Fruit fly (Drosophila melanogaster): ENCODE measurements around the gene CG3198.
A peak's percentile ranks its signal among the peaks of the same experiment; 100 is the strongest.

The CG3198 gene

DNA sequence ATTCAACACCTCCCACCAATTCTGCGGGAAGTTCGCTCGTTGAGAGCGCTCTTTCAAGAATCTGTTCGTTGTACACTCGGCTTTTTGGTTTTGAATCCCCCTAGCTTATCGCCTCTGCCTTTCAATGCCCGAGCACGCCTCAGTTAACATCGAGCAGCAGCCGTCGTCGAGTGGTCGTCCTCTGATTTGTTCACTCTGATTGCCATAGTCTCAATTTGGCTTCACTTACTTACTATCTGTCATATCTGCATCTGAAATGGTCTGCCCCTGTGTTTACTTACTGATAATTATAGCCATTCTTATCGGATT lies 5.7 kb upstream of the CG3198 start:
- TF ChIP-seq Lpt (GFP tag; optimal IDR thresholded peaks at IDR 0.05) = no peak
- no peak for TF ChIP-seq Eip75B (GFP tag; optimal IDR thresholded peaks at IDR 0.05)
- TF ChIP-seq Hr38 (GFP tag; optimal IDR thresholded peaks at IDR 0.05) = no peak
- TF ChIP-seq svp (GFP tag) = peak; percentile 70

dm6 chrX:6678635-6679501 lies 5.1 kb upstream of the CG3198 start, which contains the start of gene ND-ASHI:
Gene ND-ASHI, minus strand, starts transcription at chrX:6679118.
- TF ChIP-seq Hr39 (GFP tag; optimal IDR thresholded peaks at IDR 0.05) (peak; percentile 96), Eip78C (GFP tag) (peak; percentile 99), lz (GFP tag; optimal IDR thresholded peaks at IDR 0.05) (peak; percentile 97), Sox14 (GFP tag; optimal IDR thresholded peaks at IDR 0.05) (peak; percentile 97), Blimp-1 (GFP tag; optimal IDR thresholded peaks at IDR 0.05) (peak; percentile 85), achi (GFP tag; optimal IDR thresholded peaks at IDR 0.05) (peak; percentile 95), OdsH (GFP tag; optimal IDR thresholded peaks at IDR 0.05) (peak; percentile 97), Ets96B (tag; optimal IDR thresholded peaks at IDR 0.05) (peak; percentile 95), esn (GFP tag; optimal IDR thresholded peaks at IDR 0.05) (peak; percentile 97), ss (GFP tag; optimal IDR thresholded peaks at IDR 0.05) (peak; percentile 98), svp (GFP tag) (peak; percentile 98), CG10631 (GFP tag; optimal IDR thresholded peaks at IDR 0.05) (peak; percentile 97), topi (GFP tag; optimal IDR thresholded peaks at IDR 0.05) (peak; percentile 97), CG8319 (GFP tag; optimal IDR thresholded peaks at IDR 0.05) (peak; percentile 93), CG34406 (GFP tag; optimal IDR thresholded peaks at IDR 0.05) (peak; percentile 97), CG11294 (GFP tag; IDR thresholded peaks at IDR 0.05) (peak; percentile 95), CG9139 (GFP tag; optimal IDR thresholded peaks at IDR 0.05) (peak; percentile 96), Lpt (GFP tag; optimal IDR thresholded peaks at IDR 0.05) (peak; percentile 96), Smox (GFP tag; optimal IDR thresholded peaks at IDR 0.05) (peak; percentile 96), eg (GFP tag; IDR thresholded peaks at IDR 0.05) (peak; percentile 99), acj6 (GFP tag; optimal IDR thresholded peaks at IDR 0.05) (peak; percentile 97), CG7368 (GFP tag; optimal IDR thresholded peaks at IDR 0.05) (peak; percentile 95), fkh (GFP tag; optimal IDR thresholded peaks at IDR 0.05) (no peak), pdm3 (GFP tag; optimal IDR thresholded peaks at IDR 0.05) (peak; percentile 98), CG15336 (GFP tag; IDR thresholded peaks at IDR 0.05) (peak; percentile 98), CG16779 (tag; optimal IDR thresholded peaks at IDR 0.05) (peak; percentile 95), CG6808 (GFP tag; optimal IDR thresholded peaks at IDR 0.05) (peak; percentile 97), CG3919 (GFP tag; optimal IDR thresholded peaks at IDR 0.05) (peak; percentile 98), cyc (GFP tag; optimal IDR thresholded peaks at IDR 0.05) (peak; percentile 97), CG8119 (GFP tag; IDR thresholded peaks at IDR 0.05) (peak; percentile 97), CG3032 (tag; optimal IDR thresholded peaks at IDR 0.05) (peak; percentile 96), CG6792 (GFP tag; optimal IDR thresholded peaks at IDR 0.05) (peak; percentile 96), CG31627 (GFP tag; optimal IDR thresholded peaks at IDR 0.05) (peak; percentile 95), dac (GFP tag; optimal IDR thresholded peaks at IDR 0.05) (peak; percentile 95), CG6854 (GFP tag; optimal IDR thresholded peaks at IDR 0.05) (peak; percentile 95), Eip75B (GFP tag; optimal IDR thresholded peaks at IDR 0.05) (peak; percentile 97), CG11902 (GFP tag; optimal IDR thresholded peaks at IDR 0.05) (peak; percentile 94), vri (GFP tag; optimal IDR thresholded peaks at IDR 0.05) (peak; percentile 95), fd85E (GFP tag; optimal IDR thresholded peaks at IDR 0.05) (peak; percentile 93), salr (GFP tag; optimal IDR thresholded peaks at IDR 0.05) (peak; percentile 94 to 95), spab (GFP tag; optimal IDR thresholded peaks at IDR 0.05) (peak; percentile 96), fd59A (GFP tag; optimal IDR thresholded peaks at IDR 0.05) (peak; percentile 97), CG6276 (GFP tag; optimal IDR thresholded peaks at IDR 0.05) (peak; percentile 97), CG32006 (GFP tag; optimal IDR thresholded peaks at IDR 0.05) (peak; percentile 97), CG8632 (GFP tag; optimal IDR thresholded peaks at IDR 0.05) (peak; percentile 96), net (GFP tag; optimal IDR thresholded peaks at IDR 0.05) (peak; percentile 96), Sox15 (GFP tag; optimal IDR thresholded peaks at IDR 0.05) (peak; percentile 94)

Data from whole organism, prepupa.